Worm (Caenorhabditis elegans) whole organism, early embryonic: ENCODE measurements around the gene C16C8.10.

Source experiments
- B0310.2 ChIP-seq: sonication (generic microtip); optimal IDR thresholded peaks from 2 replicates; lab custom pipeline; 2016; ENCODE audit warnings: mild to moderate bottlenecking, missing genetic modification characterization, missing compliant biosample characterization
- F13C5.2 ChIP-seq: sonication (generic microtip); optimal IDR thresholded peaks from 2 replicates; lab custom pipeline; 2017; ENCODE audit warnings: mild to moderate bottlenecking, missing genetic modification characterization, inconsistent platforms, missing compliant biosample characterization
- aly-1 ChIP-seq: sonication (generic microtip); optimal IDR thresholded peaks from 2 replicates; lab custom pipeline; 2016; ENCODE audit warnings: missing genetic modification characterization, missing compliant biosample characterization
- ama-1 ChIP-seq: fragments of 150-350 bp; optimal IDR thresholded peaks from 2 replicates; lab custom pipeline; 2014
- ceh-13 ChIP-seq: fragments of 200-800 bp; sonication (Bioruptor generic); optimal IDR thresholded peaks from 2 replicates; lab custom pipeline; 2018; ENCODE audit warnings: mild to moderate bottlenecking, missing genetic modification characterization, missing compliant biosample characterization
- ceh-36 ChIP-seq: sonication (generic microtip); optimal IDR thresholded peaks from 2 replicates; lab custom pipeline; 2016; ENCODE audit warnings: missing genetic modification characterization, inconsistent platforms, missing compliant biosample characterization
- ets-7 ChIP-seq: sonication (generic microtip); optimal IDR thresholded peaks from 2 replicates; lab custom pipeline; 2016; ENCODE audit warnings: missing genotype, missing genetic modification characterization, missing compliant biosample characterization
- flt-1 ChIP-seq: fragments of 200-800 bp; sonication (Bioruptor generic); IDR thresholded peaks from 2 replicates; pipeline ENCODE4 v1.3.6; 2022; ENCODE audit warnings: missing genetic modification characterization, missing compliant biosample characterization
- hmbx-1 ChIP-seq: sonication (generic microtip); optimal IDR thresholded peaks from 2 replicates; lab custom pipeline; 2016; ENCODE audit warnings: mild to moderate bottlenecking, missing genetic modification characterization, missing compliant biosample characterization
- hmg-4 ChIP-seq: fragments of 200-800 bp; sonication (Bioruptor generic); optimal IDR thresholded peaks from 2 replicates; lab custom pipeline; 2018; ENCODE audit warnings: mild to moderate bottlenecking, missing genetic modification characterization, missing compliant biosample characterization
- hnd-1 ChIP-seq: sonication (generic microtip); optimal IDR thresholded peaks from 2 replicates; lab custom pipeline; 2016; ENCODE audit warnings: missing genetic modification characterization, missing compliant biosample characterization
- pes-1 ChIP-seq: fragments of 200-800 bp; sonication (Bioruptor generic); IDR thresholded peaks from 2 replicates; pipeline ENCODE4 v1.3.6; 2022; ENCODE audit warnings: missing genetic modification reagents, missing genetic modification characterization, missing compliant biosample characterization
- scrt-1 ChIP-seq: fragments of 200-800 bp; sonication (Bioruptor generic); IDR thresholded peaks from 2 replicates; pipeline ENCODE4 v1.3.6; 2022; ENCODE audit warnings: missing genetic modification characterization, missing compliant biosample characterization
- sea-1 ChIP-seq: fragments of 200-800 bp; sonication (Bioruptor generic); conservative IDR thresholded peaks from 2 replicates; pipeline ENCODE4 v1.3.6; 2022; ENCODE audit warnings: missing genetic modification characterization, missing compliant biosample characterization
- tbx-11 ChIP-seq: fragments of 200-800 bp; sonication (Bioruptor generic); IDR thresholded peaks from 2 replicates; pipeline ENCODE4 v1.3.6; 2022; ENCODE audit warnings: missing genetic modification characterization, missing compliant biosample characterization
- tbx-37 ChIP-seq: fragments of 200-800 bp; sonication (Bioruptor generic); conservative IDR thresholded peaks from 2 replicates; pipeline ENCODE4 v1.3.6; 2022; ENCODE audit warnings: missing genetic modification reagents, missing genetic modification characterization, missing compliant biosample characterization
- tra-4 ChIP-seq: sonication (generic microtip); optimal IDR thresholded peaks from 2 replicates; lab custom pipeline; 2017; ENCODE audit warnings: missing genetic modification characterization, missing compliant biosample characterization

Gene C16C8.10

DNA sequence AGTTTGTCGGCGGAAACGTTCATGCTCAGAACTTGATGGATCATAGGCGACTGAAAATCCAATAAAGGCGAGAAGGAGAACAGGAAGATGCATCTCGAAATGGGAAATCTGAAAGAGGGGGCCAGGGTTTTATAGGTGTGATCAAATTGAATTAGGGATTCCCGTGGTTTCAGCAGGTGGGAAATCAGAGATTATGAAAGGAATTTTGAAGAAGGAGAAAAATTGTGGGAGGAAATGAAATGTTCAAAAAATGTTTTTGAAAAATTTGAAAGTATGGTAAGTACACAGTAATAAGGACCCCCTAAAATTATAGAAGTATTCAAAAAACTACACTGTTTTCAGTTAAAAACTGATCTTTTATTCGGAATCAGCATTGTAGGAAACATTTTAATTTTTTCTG lies 6.1 kb upstream of the C16C8.10 start, which contains the start of gene Y49F6B.20:
Gene Y49F6B.20, minus strand, starts transcription at position 101 of the 400 bp plus-strand sequence.
- TF ChIP-seq B0310.2 (no peak), tbx-37 (GFP tag; lab: Robert Waterston, UW) (no peak), sea-1 (no peak), ets-7 (tag; lab: Kevin White, UChicago) (no peak), flt-1 (GFP tag; lab: Robert Waterston, UW) (no peak), ceh-36 (tag; lab: Kevin White, UChicago) (no peak), F13C5.2 (tag; lab: Kevin White, UChicago) (no peak), aly-1 (tag; lab: Kevin White, UChicago) (no peak), ceh-13 (GFP tag; lab: Kevin White, UChicago) (no peak), tbx-11 (GFP tag; lab: Robert Waterston, UW) (no peak)

DNA sequence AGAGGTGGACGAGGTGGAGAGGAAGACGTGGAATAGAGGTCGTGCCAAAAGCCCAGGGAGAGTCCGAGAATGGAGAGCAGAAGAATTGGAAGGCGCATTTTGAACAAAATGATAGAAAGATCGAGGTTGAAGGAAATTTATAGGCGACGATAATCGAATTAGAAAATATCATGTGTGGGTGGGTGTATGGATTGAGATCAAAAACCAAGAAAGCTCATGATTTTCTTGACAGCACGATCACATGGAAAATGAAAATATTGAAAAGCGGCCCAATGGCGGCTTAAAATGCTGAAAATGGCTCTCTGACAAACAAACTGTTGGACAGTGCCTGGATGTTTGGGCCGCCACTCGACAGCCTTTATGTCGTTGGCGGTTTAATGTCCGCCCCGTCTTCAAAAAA lies 1.4 kb downstream of the C16C8.10 start, which contains the start of gene C16C8.9:
Gene C16C8.9, minus strand, starts transcription at position 101 of the 400 bp plus-strand sequence.
- TF ChIP-seq hmbx-1 (tag; lab: Kevin White, UChicago): no peak
- TF ChIP-seq pes-1 (GFP tag; lab: Robert Waterston, UW): no peak
- no peak for TF ChIP-seq F13C5.2 (tag; lab: Kevin White, UChicago)
- no peak for TF ChIP-seq ama-1 (lab: Kevin White, UChicago)
- no peak for TF ChIP-seq ceh-36 (tag; lab: Kevin White, UChicago)
- TF ChIP-seq hmg-4 (GFP tag; lab: Kevin White, UChicago): no peak
- no peak for TF ChIP-seq tbx-37 (GFP tag; lab: Robert Waterston, UW)
- no peak for TF ChIP-seq ceh-13 (GFP tag; lab: Kevin White, UChicago)
- no peak for TF ChIP-seq tbx-11 (GFP tag; lab: Robert Waterston, UW)

DNA sequence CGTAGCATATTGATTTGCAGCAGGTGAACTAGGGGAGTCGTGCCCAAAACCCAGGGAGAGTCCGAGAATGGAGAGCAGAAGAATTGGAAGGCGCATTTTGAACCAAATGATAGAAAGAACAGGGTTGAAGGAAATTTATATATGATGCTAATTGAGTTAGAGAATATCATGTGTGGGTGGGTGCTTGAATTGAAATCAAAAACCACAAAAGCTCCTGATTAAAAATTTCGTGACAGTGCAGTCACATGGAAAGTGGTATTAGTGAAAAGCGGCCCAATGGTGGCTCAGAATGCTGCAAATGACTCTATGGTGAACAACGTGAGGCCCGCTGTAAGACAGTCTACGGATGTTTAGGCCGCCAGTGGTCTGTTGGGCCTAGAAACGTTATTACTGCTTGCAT lies 2.9 kb downstream of the C16C8.10 start, which contains the start of gene C16C8.8:
Gene C16C8.8, minus strand, starts transcription at position 101 of the 400 bp plus-strand sequence.
- TF ChIP-seq ama-1 (lab: Kevin White, UChicago) (no peak), scrt-1 (GFP tag; lab: Robert Waterston, UW) (no peak), ceh-13 (GFP tag; lab: Kevin White, UChicago) (no peak), F13C5.2 (tag; lab: Kevin White, UChicago) (no peak), tbx-11 (GFP tag; lab: Robert Waterston, UW) (no peak), hmbx-1 (tag; lab: Kevin White, UChicago) (no peak), tra-4 (no peak), sea-1 (no peak), B0310.2 (no peak), hnd-1 (tag; lab: Kevin White, UChicago) (no peak), tbx-37 (GFP tag; lab: Robert Waterston, UW) (no peak), flt-1 (GFP tag; lab: Robert Waterston, UW) (no peak), pes-1 (GFP tag; lab: Robert Waterston, UW) (no peak), hmg-4 (GFP tag; lab: Kevin White, UChicago) (no peak), ets-7 (tag; lab: Kevin White, UChicago) (no peak), aly-1 (tag; lab: Kevin White, UChicago) (no peak), ceh-36 (tag; lab: Kevin White, UChicago) (no peak)

DNA sequence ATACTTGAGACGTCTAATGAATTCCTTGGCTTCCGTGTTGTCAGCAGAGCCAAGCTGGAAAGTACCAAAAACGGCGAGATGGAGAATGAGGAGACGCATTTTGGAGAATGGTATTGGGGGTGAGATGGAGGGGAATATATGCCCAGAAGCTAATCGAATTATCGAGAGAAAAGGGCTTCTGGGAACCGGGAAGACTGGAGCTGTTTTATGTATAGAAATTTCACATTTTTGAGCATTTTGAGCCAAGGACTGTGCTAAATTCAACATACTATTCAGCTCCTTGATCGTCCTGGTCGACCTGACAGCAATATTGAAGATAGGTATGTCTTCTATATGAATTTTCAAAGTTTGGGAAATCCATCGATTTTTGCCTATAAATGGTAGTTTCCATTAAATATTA lies 4.4 kb downstream of the C16C8.10 start, which contains the start of gene C16C8.7:
Gene C16C8.7, minus strand, starts transcription at position 101 of the 400 bp plus-strand sequence.
- TF ChIP-seq hmbx-1 (tag; lab: Kevin White, UChicago): no peak
- no peak for TF ChIP-seq hnd-1 (tag; lab: Kevin White, UChicago)

DNA sequence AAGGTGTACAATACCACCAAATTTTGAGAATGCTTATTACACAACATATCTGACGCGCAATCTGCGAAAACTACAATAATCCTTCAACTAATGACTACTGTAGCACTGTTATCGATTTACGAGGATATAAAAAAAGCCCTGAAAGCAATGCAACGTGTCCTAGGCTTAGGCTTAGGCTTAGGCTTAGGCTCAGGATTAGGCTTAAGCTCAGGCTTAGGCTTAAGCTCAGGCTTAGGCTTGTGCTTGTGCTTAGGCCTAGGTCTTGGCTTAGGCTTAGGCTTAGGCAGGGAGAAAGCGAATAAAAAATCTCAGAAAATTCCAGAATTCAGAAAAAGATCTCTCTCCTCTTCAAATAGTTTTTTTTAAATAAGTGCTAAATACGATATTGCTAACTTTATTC lies 5.3 kb downstream of the C16C8.10 start:
- TF ChIP-seq ets-7 (tag; lab: Kevin White, UChicago) (no peak), ceh-36 (tag; lab: Kevin White, UChicago) (peak; percentile 69)

DNA sequence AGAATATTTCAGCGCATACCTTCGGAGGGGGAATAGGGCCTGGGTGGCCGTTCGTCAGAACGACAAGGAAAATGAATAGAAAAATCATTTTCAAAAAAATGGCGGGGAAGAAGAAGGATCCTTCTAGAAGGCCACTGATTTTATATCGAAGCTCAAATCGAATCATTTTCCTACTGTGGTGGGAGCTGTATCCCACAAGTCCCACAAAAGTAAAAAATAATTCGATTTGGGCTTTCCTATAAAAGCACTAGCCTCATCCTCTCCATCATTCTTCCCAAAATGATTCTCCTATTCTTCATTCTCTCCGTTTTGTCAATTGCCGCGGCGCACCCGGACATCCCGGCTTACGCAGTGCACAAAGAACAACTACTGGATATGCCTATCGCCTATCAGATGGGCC lies 6.3 kb downstream of the C16C8.10 start, which contains the start of the genes C16C8.26 and C16C8.19:
Gene C16C8.26, minus strand, starts transcription at position 101 of the 400 bp plus-strand sequence.
Gene C16C8.19, plus strand, starts transcription at position 279 of the 400 bp plus-strand sequence.
- TF ChIP-seq scrt-1 (GFP tag; lab: Robert Waterston, UW): no peak
- TF ChIP-seq aly-1 (tag; lab: Kevin White, UChicago): no peak
- TF ChIP-seq hmbx-1 (tag; lab: Kevin White, UChicago): no peak
- no peak for TF ChIP-seq F13C5.2 (tag; lab: Kevin White, UChicago)
- TF ChIP-seq hmg-4 (GFP tag; lab: Kevin White, UChicago): no peak
- no peak for TF ChIP-seq ama-1 (lab: Kevin White, UChicago)
- TF ChIP-seq pes-1 (GFP tag; lab: Robert Waterston, UW): no peak
- TF ChIP-seq B0310.2: no peak
- no peak for TF ChIP-seq ceh-36 (tag; lab: Kevin White, UChicago)
- no peak for TF ChIP-seq tra-4
- TF ChIP-seq tbx-37 (GFP tag; lab: Robert Waterston, UW): no peak

DNA sequence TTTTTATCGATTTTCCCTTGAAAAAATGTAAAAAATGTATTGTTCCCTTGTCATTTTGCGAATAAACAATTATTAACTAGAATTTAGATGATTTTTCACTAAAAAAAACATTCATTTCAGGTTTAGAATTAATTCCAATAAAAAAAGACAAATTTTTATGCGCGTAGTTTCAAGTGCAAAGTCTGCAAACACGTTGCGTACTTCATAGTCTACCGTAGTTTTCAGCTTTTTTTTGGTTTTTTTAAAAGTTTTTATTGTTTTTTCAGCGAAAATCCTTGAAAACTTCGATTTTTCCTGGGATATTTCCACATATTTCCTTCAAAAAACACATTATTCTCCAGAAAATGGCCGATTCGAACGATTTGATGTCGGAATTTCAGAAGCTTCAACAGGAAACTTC lies 11.0 kb downstream of the C16C8.10 start, which contains the start of gene C16C8.11:
Gene C16C8.11, plus strand, starts transcription at position 188 of the 400 bp plus-strand sequence.
- TF ChIP-seq sea-1: no peak
- no peak for TF ChIP-seq hmg-4 (GFP tag; lab: Kevin White, UChicago)
- no peak for TF ChIP-seq ets-7 (tag; lab: Kevin White, UChicago)
- TF ChIP-seq tbx-37 (GFP tag; lab: Robert Waterston, UW): no peak
- TF ChIP-seq F13C5.2 (tag; lab: Kevin White, UChicago): no peak
- no peak for TF ChIP-seq tra-4
- no peak for TF ChIP-seq ceh-36 (tag; lab: Kevin White, UChicago)
- TF ChIP-seq aly-1 (tag; lab: Kevin White, UChicago): no peak
- TF ChIP-seq tbx-11 (GFP tag; lab: Robert Waterston, UW): no peak
- TF ChIP-seq hmbx-1 (tag; lab: Kevin White, UChicago): no peak
- no peak for TF ChIP-seq scrt-1 (GFP tag; lab: Robert Waterston, UW)
- TF ChIP-seq pes-1 (GFP tag; lab: Robert Waterston, UW): no peak
- no peak for TF ChIP-seq ama-1 (lab: Kevin White, UChicago)
- TF ChIP-seq flt-1 (GFP tag; lab: Robert Waterston, UW): no peak
- TF ChIP-seq hnd-1 (tag; lab: Kevin White, UChicago): no peak
- no peak for TF ChIP-seq ceh-13 (GFP tag; lab: Kevin White, UChicago)
- TF ChIP-seq B0310.2: no peak
